Worm (Caenorhabditis elegans) whole organism, mixed stage, embryonic: ENCODE data around the gene srd-1.

Source experiments
- M03D4.4 ChIP-seq: sonication (generic microtip); optimal IDR thresholded peaks from 2 replicates; lab custom pipeline; 2017; ENCODE audit warnings: mild to moderate bottlenecking, missing genetic modification characterization, missing compliant biosample characterization
- bed-3 ChIP-seq: fragments of 200-800 bp; sonication (Bioruptor generic); optimal IDR thresholded peaks from 3 replicates; lab custom pipeline; 2018; ENCODE audit warnings: mild to moderate bottlenecking, missing genetic modification characterization, moderate library complexity, missing compliant biosample characterization
- blmp-1 ChIP-seq: fragments of 150-350 bp; optimal IDR thresholded peaks from 2 replicates; lab custom pipeline; 2014; ENCODE audit warnings: missing biosample characterization, missing genetic modification characterization
- ceh-39 ChIP-seq: fragments of 150-350 bp; optimal IDR thresholded peaks from 2 replicates; lab custom pipeline; 2014; ENCODE audit warnings: missing biosample characterization, missing genetic modification characterization
- ceh-43 ChIP-seq: fragments of 200-800 bp; sonication (Bioruptor generic); optimal IDR thresholded peaks from 2 replicates; lab custom pipeline; 2018; ENCODE audit warnings: mild to moderate bottlenecking, missing genetic modification characterization, moderate library complexity, missing compliant biosample characterization
- ceh-83 ChIP-seq: fragments of 200-800 bp; sonication (Bioruptor generic); optimal IDR thresholded peaks from 2 replicates; lab custom pipeline; 2018; ENCODE audit warnings: mild to moderate bottlenecking, missing genetic modification characterization, missing compliant biosample characterization
- ces-1 ChIP-seq: fragments of 150-350 bp; optimal IDR thresholded peaks from 2 replicates; lab custom pipeline; 2014; ENCODE audit warnings: missing biosample characterization, missing genetic modification reagents, missing genetic modification characterization
- cnd-1 ChIP-seq: fragments of 200-800 bp; sonication (Bioruptor generic); optimal IDR thresholded peaks from 2 replicates; lab custom pipeline; 2018; ENCODE audit warnings: mild to moderate bottlenecking, missing genetic modification characterization, missing compliant biosample characterization
- elt-1 ChIP-seq: sonication (generic microtip); optimal IDR thresholded peaks from 2 replicates; lab custom pipeline; 2017; ENCODE audit warnings: missing genetic modification characterization, mild to moderate bottlenecking, missing compliant biosample characterization, antibody characterized with exemption, moderate library complexity, borderline replicate concordance; ENCODE audit not compliant: insufficient read depth
- elt-3 ChIP-seq: fragments of 150-350 bp; optimal IDR thresholded peaks from 2 replicates; lab custom pipeline; 2014; ENCODE audit warnings: missing biosample characterization, missing genetic modification characterization
- flh-1 ChIP-seq: fragments of 200-800 bp; sonication (Bioruptor generic); optimal IDR thresholded peaks from 2 replicates; lab custom pipeline; 2018; ENCODE audit warnings: mild to moderate bottlenecking, missing genetic modification characterization, moderate library complexity, missing compliant biosample characterization
- ham-2 ChIP-seq: fragments of 200-800 bp; sonication (Bioruptor generic); optimal IDR thresholded peaks from 2 replicates; lab custom pipeline; 2018; ENCODE audit warnings: mild to moderate bottlenecking, missing genetic modification characterization, missing compliant biosample characterization
- lin-13 ChIP-seq: fragments of 150-350 bp; optimal IDR thresholded peaks from 2 replicates; lab custom pipeline; 2014; ENCODE audit warnings: missing biosample characterization, missing genetic modification characterization
- lin-32 ChIP-seq: fragments of 200-800 bp; sonication (Bioruptor generic); optimal IDR thresholded peaks from 2 replicates; lab custom pipeline; 2018; ENCODE audit warnings: mild to moderate bottlenecking, missing genetic modification characterization, missing compliant biosample characterization
- lsy-2 ChIP-seq: fragments of 150-350 bp; optimal IDR thresholded peaks from 2 replicates; lab custom pipeline; 2014; ENCODE audit warnings: missing biosample characterization, missing genetic modification characterization
- mab-5 ChIP-seq: fragments of 150-350 bp; optimal IDR thresholded peaks from 2 replicates; lab custom pipeline; 2014; ENCODE audit warnings: missing biosample characterization, missing genetic modification characterization
- mep-1 ChIP-seq: fragments of 150-350 bp; optimal IDR thresholded peaks from 2 replicates; lab custom pipeline; 2017; ENCODE audit warnings: missing biosample characterization, missing genetic modification reagents, missing genetic modification characterization, inconsistent platforms
- nhr-12 ChIP-seq: fragments of 150-350 bp; optimal IDR thresholded peaks from 2 replicates; lab custom pipeline; 2014; ENCODE audit warnings: missing biosample characterization, missing genetic modification characterization
- nhr-2 ChIP-seq: fragments of 150-350 bp; optimal IDR thresholded peaks from 2 replicates; lab custom pipeline; 2014; ENCODE audit warnings: missing biosample characterization, missing genetic modification characterization
- nhr-237 ChIP-seq: fragments of 150-350 bp; optimal IDR thresholded peaks from 2 replicates; lab custom pipeline; 2014; ENCODE audit warnings: missing biosample characterization, missing genetic modification characterization
- nhr-28 ChIP-seq: fragments of 150-350 bp; optimal IDR thresholded peaks from 2 replicates; lab custom pipeline; 2014; ENCODE audit warnings: missing biosample characterization, missing genetic modification characterization
- pha-4 ChIP-seq: fragments of 150-350 bp; optimal IDR thresholded peaks from 2 replicates; lab custom pipeline; 2018; ENCODE audit warnings: missing biosample characterization, missing genetic modification reagents, missing genetic modification characterization
- sptf-1 ChIP-seq: sonication (generic microtip); optimal IDR thresholded peaks from 2 replicates; lab custom pipeline; 2017; ENCODE audit warnings: mild to moderate bottlenecking, missing genetic modification characterization, moderate library complexity, missing compliant biosample characterization
- tbx-8 ChIP-seq: fragments of 200-800 bp; sonication (Bioruptor generic); optimal IDR thresholded peaks from 2 replicates; lab custom pipeline; 2018; ENCODE audit warnings: mild to moderate bottlenecking, missing genetic modification characterization, moderate library complexity, missing compliant biosample characterization
- unc-120 ChIP-seq: sonication (generic microtip); optimal IDR thresholded peaks from 2 replicates; lab custom pipeline; 2017; ENCODE audit warnings: missing genetic modification characterization, missing compliant biosample characterization; ENCODE audit not compliant: poor library complexity, severe bottlenecking
- unc-39 ChIP-seq: fragments of 150-350 bp; optimal IDR thresholded peaks from 2 replicates; lab custom pipeline; 2014; ENCODE audit warnings: missing biosample characterization, missing genetic modification characterization
- zip-8 ChIP-seq: fragments of 150-350 bp; optimal IDR thresholded peaks from 2 replicates; lab custom pipeline; 2014; ENCODE audit warnings: missing biosample characterization, missing genetic modification characterization
- ztf-11 ChIP-seq: fragments of 150-350 bp; optimal IDR thresholded peaks from 2 replicates; lab custom pipeline; 2014; ENCODE audit warnings: missing biosample characterization, missing genetic modification characterization

Gene srd-1

ce11 chrII:10146488-10146887 is 36.0 kb downstream of the srd-1 start, which contains the start of gene pax-3:
TSS of gene pax-3 (plus strand) at chrII:10146570.
- TF ChIP-seq lsy-2 (tag; lab: Kevin White, UChicago), result peak; percentile 71
- TF ChIP-seq flh-1 (GFP tag; lab: Kevin White, UChicago), result no peak

ce11 chrII:10144092-10144491 is 38.4 kb downstream of the srd-1 start, which contains the start of gene F27E5.3:
TSS of gene F27E5.3 (minus strand) at chrII:10144192.
- TF ChIP-seq zip-8 (no peak), nhr-2 (tag; lab: Kevin White, UChicago) (peak; percentile 40)

ce11 chrII:10139177-10139640 is 43.3 kb downstream of the srd-1 start, which contains the start of gene asah-2:
TSS of gene asah-2 (plus strand) at chrII:10139590.
- TF ChIP-seq cnd-1 (tag; lab: Kevin White, UChicago), result no peak
- no peak for TF ChIP-seq nhr-28 (tag; lab: Kevin White, UChicago)
- TF ChIP-seq ces-1 (GFP tag; lab: Kevin White, UChicago), result no peak
- no peak for TF ChIP-seq ceh-39 (tag; lab: Kevin White, UChicago)
- no peak for TF ChIP-seq sptf-1
- TF ChIP-seq elt-3 (tag; lab: Kevin White, UChicago), result no peak
- no peak for TF ChIP-seq unc-39 (tag; lab: Kevin White, UChicago)
- no peak for TF ChIP-seq nhr-237 (tag; lab: Kevin White, UChicago)

DNA sequence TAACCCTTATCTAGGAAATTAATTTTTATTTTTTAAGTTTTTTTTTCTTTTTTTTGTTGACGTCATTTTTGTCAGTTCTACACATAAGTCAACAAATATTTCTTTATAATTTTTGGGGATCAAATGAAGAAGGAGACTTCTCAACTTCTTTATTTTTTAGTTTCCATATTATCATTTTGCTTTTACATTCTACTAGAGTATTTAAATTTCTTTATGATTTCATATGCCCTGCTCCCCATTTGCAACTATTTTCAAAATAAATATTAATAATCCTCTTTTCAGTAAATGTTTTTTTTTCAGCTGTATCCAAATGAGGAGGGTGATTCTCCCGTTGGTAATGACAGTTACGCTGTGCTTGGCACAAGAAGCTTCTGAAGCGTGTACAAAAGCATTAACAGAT is 45.2 kb downstream of the srd-1 start, which contains the start of gene phg-1:
phg-1 (plus strand) TSS at position 301 of the 400 bp plus-strand sequence.
- no peak for TF ChIP-seq ham-2 (GFP tag; lab: Kevin White, UChicago)
- no peak for TF ChIP-seq bed-3 (GFP tag; lab: Kevin White, UChicago)
- TF ChIP-seq ces-1 (GFP tag; lab: Kevin White, UChicago), result no peak
- TF ChIP-seq ceh-39 (tag; lab: Kevin White, UChicago), result no peak
- no peak for TF ChIP-seq pha-4 (tag; lab: Kevin White, UChicago)
- TF ChIP-seq nhr-237 (tag; lab: Kevin White, UChicago), result no peak
- no peak for TF ChIP-seq mab-5 (tag; lab: Kevin White, UChicago)

ce11 chrII:10136771-10137170 is 45.8 kb downstream of the srd-1 start:
- no peak for TF ChIP-seq mep-1
- no peak for TF ChIP-seq zip-8
- no peak for TF ChIP-seq ceh-43 (GFP tag; lab: Kevin White, UChicago)
- TF ChIP-seq unc-39 (tag; lab: Kevin White, UChicago), result no peak
- TF ChIP-seq unc-120, result no peak
- no peak for TF ChIP-seq elt-1 (tag; lab: Kevin White, UChicago)
- TF ChIP-seq bed-3 (GFP tag; lab: Kevin White, UChicago), result no peak
- TF ChIP-seq ceh-83 (GFP tag; lab: Kevin White, UChicago), result no peak
- no peak for TF ChIP-seq M03D4.4 (tag; lab: Kevin White, UChicago)
- peak; percentile 11 for TF ChIP-seq nhr-237 (tag; lab: Kevin White, UChicago)
- no peak for TF ChIP-seq sptf-1
- TF ChIP-seq lin-32 (GFP tag; lab: Kevin White, UChicago), result no peak
- peak; percentile 69 for TF ChIP-seq pha-4 (tag; lab: Kevin White, UChicago)
- no peak for TF ChIP-seq ztf-11
- no peak for TF ChIP-seq elt-3 (tag; lab: Kevin White, UChicago)
- no peak for TF ChIP-seq ham-2 (GFP tag; lab: Kevin White, UChicago)

DNA sequence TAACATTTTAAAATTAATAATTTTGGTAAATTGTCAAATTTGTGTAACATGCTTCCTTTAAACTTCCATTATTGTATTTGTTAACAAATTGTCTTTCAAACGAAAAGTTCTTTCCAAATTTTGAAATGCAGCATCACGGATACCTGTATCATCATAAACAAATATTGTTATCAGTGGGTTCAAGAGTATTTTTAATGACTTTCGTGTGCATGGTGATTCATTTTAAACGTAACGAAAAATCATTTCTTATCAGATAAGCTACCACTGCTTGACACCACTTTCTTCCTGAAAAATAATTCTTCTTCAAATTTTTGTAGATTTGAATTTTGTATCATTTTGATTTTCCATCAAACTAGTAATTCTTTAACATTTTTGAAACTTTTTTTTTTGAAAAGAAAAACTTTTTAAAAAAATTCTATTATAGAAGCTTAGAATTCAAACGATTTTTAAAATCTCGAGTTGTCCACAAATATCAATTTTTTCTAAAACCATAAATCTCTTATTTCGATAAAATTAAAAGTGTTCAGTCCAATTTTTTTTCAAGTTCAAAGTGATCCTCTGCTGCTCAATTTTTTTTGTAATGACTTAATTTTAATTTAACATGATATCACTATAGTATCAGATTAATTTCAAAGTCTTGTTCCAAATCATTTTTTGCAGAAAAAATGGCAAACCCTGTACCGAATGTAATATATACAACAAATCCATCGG is 48.1 kb downstream of the srd-1 start, which contains the start of gene F27E5.9:
F27E5.9 (plus strand) TSS at position 661 of the 711 bp plus-strand sequence.
- TF ChIP-seq lin-13 (no peak), ces-1 (GFP tag; lab: Kevin White, UChicago) (no peak), ceh-43 (GFP tag; lab: Kevin White, UChicago) (no peak)

- TF ChIP-seq lin-13 (no peak), tbx-8 (GFP tag; lab: Kevin White, UChicago) (no peak), mab-5 (tag; lab: Kevin White, UChicago) (no peak), cnd-1 (tag; lab: Kevin White, UChicago) (no peak), sptf-1 (no peak), lsy-2 (tag; lab: Kevin White, UChicago) (no peak), elt-1 (tag; lab: Kevin White, UChicago) (no peak), nhr-2 (tag; lab: Kevin White, UChicago) (no peak), ceh-39 (tag; lab: Kevin White, UChicago) (no peak), ztf-11 (no peak), ceh-83 (GFP tag; lab: Kevin White, UChicago) (no peak), lin-32 (GFP tag; lab: Kevin White, UChicago) (no peak), M03D4.4 (tag; lab: Kevin White, UChicago) (no peak), nhr-12 (tag; lab: Kevin White, UChicago) (no peak), ces-1 (GFP tag; lab: Kevin White, UChicago) (no peak), elt-3 (tag; lab: Kevin White, UChicago) (no peak), blmp-1 (tag; lab: Kevin White, UChicago) (no peak)
Observed at ce11 chrII:10132818-10133217, 49.7 kb downstream of the srd-1 start.
